Fruit fly (Drosophila melanogaster) whole organism, embryonic: ENCODE data around the gene drongo.
A peak's percentile ranks its signal among the peaks of the same experiment; 100 is the strongest.

Experiments used
- B-H1 ChIP-seq: fragments of 200-800 bp; sonication (Bioruptor generic); IDR thresholded peaks from 3 replicates; pipeline ENCODE4 v1.3.6; 2022; ENCODE audit warnings: missing biosample characterization, missing genetic modification characterization
- BEAF-32 ChIP-seq: fragments of 200-800 bp; sonication (Bioruptor generic); optimal IDR thresholded peaks from 3 replicates; lab custom pipeline; 2017; ENCODE audit warnings: missing biosample characterization, missing genetic modification characterization, mild to moderate bottlenecking, moderate library complexity, missing genetic modification reagents
- BtbVII ChIP-seq: fragments of 200-800 bp; sonication (Bioruptor generic); optimal IDR thresholded peaks from 3 replicates; lab custom pipeline; 2017; ENCODE audit warnings: missing biosample characterization, mild to moderate bottlenecking, missing genetic modification characterization
- CG10267 ChIP-seq: fragments of 200-800 bp; sonication (Bioruptor generic); optimal IDR thresholded peaks from 2 replicates; lab custom pipeline; 2018; ENCODE audit warnings: missing biosample characterization, mild to moderate bottlenecking, missing genetic modification characterization, moderate library complexity
- CG10654 ChIP-seq: fragments of 200-800 bp; sonication (Bioruptor generic); optimal IDR thresholded peaks from 2 replicates; lab custom pipeline; 2016; ENCODE audit warnings: missing biosample characterization, missing genetic modification characterization
- CG12942 ChIP-seq: fragments of 200-800 bp; sonication (Bioruptor generic); optimal IDR thresholded peaks from 3 replicates; lab custom pipeline; 2016; ENCODE audit warnings: missing biosample characterization, missing genetic modification characterization
- CG15269 ChIP-seq: fragments of 200-800 bp; sonication (Bioruptor generic); optimal IDR thresholded peaks from 2 replicates; lab custom pipeline; 2018; ENCODE audit warnings: missing biosample characterization, mild to moderate bottlenecking, missing genetic modification characterization, moderate library complexity
- CG15514 ChIP-seq: fragments of 200-800 bp; sonication (Bioruptor generic); optimal IDR thresholded peaks from 3 replicates; lab custom pipeline; 2017; ENCODE audit warnings: missing biosample characterization, missing genetic modification characterization, mild to moderate bottlenecking, moderate library complexity, missing genetic modification reagents
- CG1603 ChIP-seq: fragments of 200-800 bp; sonication (Bioruptor generic); optimal IDR thresholded peaks from 2 replicates; lab custom pipeline; 2019; ENCODE audit warnings: missing biosample characterization, mild to moderate bottlenecking, missing genetic modification characterization, moderate library complexity
- CG2116 ChIP-seq: fragments of 200-800 bp; sonication (Bioruptor generic); optimal IDR thresholded peaks from 3 replicates; lab custom pipeline; 2018; ENCODE audit warnings: missing biosample characterization, mild to moderate bottlenecking, missing genetic modification characterization
- CG30431 ChIP-seq: fragments of 200-800 bp; sonication (Bioruptor generic); optimal IDR thresholded peaks from 2 replicates; lab custom pipeline; 2017; ENCODE audit warnings: missing biosample characterization, missing genetic modification characterization
- CG3281 ChIP-seq: fragments of 200-800 bp; sonication (Bioruptor generic); optimal IDR thresholded peaks from 3 replicates; lab custom pipeline; 2017; ENCODE audit warnings: missing biosample characterization, mild to moderate bottlenecking, missing genetic modification characterization
- CG33557 ChIP-seq: fragments of 200-800 bp; sonication (Bioruptor generic); optimal IDR thresholded peaks from 2 replicates; lab custom pipeline; 2019; ENCODE audit warnings: missing biosample characterization, mild to moderate bottlenecking, missing genetic modification characterization, moderate library complexity
- CG34224 ChIP-seq: fragments of 200-800 bp; sonication (Bioruptor generic); IDR thresholded peaks from 3 replicates; pipeline ENCODE4 v1.3.6; 2022; ENCODE audit warnings: missing biosample characterization, missing genetic modification characterization; ENCODE audit not compliant: partially characterized antibody
- CG7963 ChIP-seq: fragments of 200-800 bp; sonication (Bioruptor generic); IDR thresholded peaks from 3 replicates; pipeline ENCODE4 v1.3.6; 2022; ENCODE audit warnings: missing biosample characterization, missing genetic modification characterization; ENCODE audit not compliant: partially characterized antibody
- CG8765 ChIP-seq: fragments of 200-800 bp; sonication (Bioruptor generic); IDR thresholded peaks from 2 replicates; pipeline ENCODE4 v1.3.6; 2022; ENCODE audit warnings: missing biosample characterization, missing genetic modification characterization
- CG9797 ChIP-seq: fragments of 200-800 bp; sonication (Bioruptor generic); optimal IDR thresholded peaks from 3 replicates; lab custom pipeline; 2018; ENCODE audit warnings: missing biosample characterization, mild to moderate bottlenecking, missing genetic modification characterization
- CG9932 ChIP-seq: fragments of 200-800 bp; sonication (Bioruptor generic); IDR thresholded peaks from 2 replicates; pipeline ENCODE4 v1.3.6; 2022; ENCODE audit warnings: missing biosample characterization, missing genetic modification characterization
- Camta ChIP-seq: fragments of 200-800 bp; sonication (Bioruptor generic); optimal IDR thresholded peaks from 2 replicates; lab custom pipeline; 2016; ENCODE audit warnings: missing biosample characterization, missing genetic modification characterization
- E2f1 ChIP-seq: fragments of 200-800 bp; sonication (Bioruptor generic); IDR thresholded peaks from 2 replicates; pipeline ENCODE4 v1.3.6; 2022; ENCODE audit warnings: missing biosample characterization, missing genetic modification characterization
- Eip74EF ChIP-seq, 2 experiments: fragments of 200-800 bp in 1 of 2; fragments of >200 bp in 1 of 2; sonication (Bioruptor generic) in 1 of 2; optimal IDR thresholded peaks; 2 replicates each; lab custom pipeline; 2017 to 2019; ENCODE audit warnings: missing biosample characterization in 2 of 2, missing genetic modification characterization in 2 of 2, mild to moderate bottlenecking in 1 of 2, moderate library complexity in 1 of 2
- HLH54F ChIP-seq: fragments of 200-800 bp; sonication (Bioruptor generic); optimal IDR thresholded peaks from 3 replicates; lab custom pipeline; 2016; ENCODE audit warnings: missing biosample characterization, missing genetic modification characterization
- HLHmδ ChIP-seq: fragments of 200-800 bp; sonication (Bioruptor generic); optimal IDR thresholded peaks from 2 replicates; lab custom pipeline; 2018; ENCODE audit warnings: missing biosample characterization, mild to moderate bottlenecking, missing genetic modification characterization, moderate library complexity
- Opbp ChIP-seq: fragments of 200-800 bp; sonication (Bioruptor generic); IDR thresholded peaks from 3 replicates; pipeline ENCODE4 v1.3.6; 2022; ENCODE audit warnings: missing biosample characterization, missing genetic modification characterization; ENCODE audit not compliant: partially characterized antibody
- br ChIP-seq: fragments of >200 bp; optimal IDR thresholded peaks from 2 replicates; lab custom pipeline; 2017
- cas ChIP-seq: fragments of 200-800 bp; sonication (Bioruptor generic); IDR thresholded peaks from 2 replicates; pipeline ENCODE4 v1.3.6; 2022; ENCODE audit warnings: missing biosample characterization, missing genetic modification characterization
- chif ChIP-seq, 2 experiments: fragments of 200-800 bp; sonication (Bioruptor generic); optimal IDR thresholded peaks; 3 replicates each; lab custom pipeline; 2016; ENCODE audit warnings: missing biosample characterization in 2 of 2, missing genetic modification characterization in 2 of 2
- corto ChIP-seq: fragments of 200-800 bp; sonication (Bioruptor generic); optimal IDR thresholded peaks from 2 replicates; lab custom pipeline; 2016; ENCODE audit warnings: missing biosample characterization, mild to moderate bottlenecking, missing genetic modification characterization, moderate library complexity
- dpn ChIP-seq, 2 experiments: fragments of 200-800 bp; sonication (Bioruptor generic); optimal IDR thresholded peaks; 3 replicates each; lab custom pipeline; 2016; ENCODE audit warnings: missing biosample characterization in 2 of 2, missing genetic modification characterization in 2 of 2
- emc ChIP-seq: fragments of 200-800 bp; sonication (Bioruptor generic); optimal IDR thresholded peaks from 2 replicates; lab custom pipeline; 2016; ENCODE audit warnings: missing biosample characterization, missing genetic modification characterization
- insv ChIP-seq, 2 experiments: fragments of 200-800 bp; sonication (Bioruptor generic); optimal IDR thresholded peaks; 3 replicates each; lab custom pipeline; 2016 to 2018; ENCODE audit warnings: missing biosample characterization in 2 of 2, missing genetic modification characterization in 2 of 2
- jigr1 ChIP-seq: fragments of 200-800 bp; sonication (Bioruptor generic); IDR thresholded peaks from 3 replicates; pipeline ENCODE4 v1.3.6; 2022; ENCODE audit warnings: missing biosample characterization, missing genetic modification characterization
- jumu ChIP-seq: fragments of 200-800 bp; sonication (Bioruptor generic); optimal IDR thresholded peaks from 3 replicates; lab custom pipeline; 2016; ENCODE audit warnings: missing biosample characterization, missing genetic modification characterization
- kah ChIP-seq: fragments of 200-800 bp; sonication (Bioruptor generic); optimal IDR thresholded peaks from 2 replicates; lab custom pipeline; 2018; ENCODE audit warnings: missing biosample characterization, mild to moderate bottlenecking, missing genetic modification characterization
- lbe ChIP-seq: fragments of 200-800 bp; sonication (Bioruptor generic); optimal IDR thresholded peaks from 2 replicates; lab custom pipeline; 2016; ENCODE audit warnings: missing biosample characterization, mild to moderate bottlenecking, missing genetic modification characterization
- lilli ChIP-seq: fragments of 200-800 bp; sonication (Bioruptor generic); optimal IDR thresholded peaks from 3 replicates; lab custom pipeline; 2016; ENCODE audit warnings: missing biosample characterization, missing genetic modification characterization
- lola ChIP-seq, 3 experiments: fragments of >200 bp in 2 of 3; fragments of 200-800 bp in 1 of 3; sonication (Bioruptor generic) in 1 of 3; optimal IDR thresholded peaks; 2 replicates each; lab custom pipeline; 2017 to 2019; ENCODE audit warnings: missing biosample characterization in 3 of 3, missing genetic modification characterization in 3 of 3, mild to moderate bottlenecking in 1 of 3, moderate library complexity in 1 of 3
- mirr ChIP-seq: fragments of 200-800 bp; sonication (Bioruptor generic); optimal IDR thresholded peaks from 3 replicates; lab custom pipeline; 2018; ENCODE audit warnings: missing biosample characterization, mild to moderate bottlenecking, missing genetic modification characterization
- nerfin-2 ChIP-seq: fragments of 200-800 bp; sonication (Bioruptor generic); IDR thresholded peaks from 2 replicates; pipeline ENCODE4 v1.3.6; 2022; ENCODE audit warnings: missing biosample characterization, missing genetic modification characterization; ENCODE audit not compliant: partially characterized antibody
- nmo ChIP-seq: fragments of 200-800 bp; sonication (Bioruptor generic); optimal IDR thresholded peaks from 2 replicates; lab custom pipeline; 2018; ENCODE audit warnings: missing biosample characterization, mild to moderate bottlenecking, missing genetic modification characterization, moderate library complexity
- p53 ChIP-seq: fragments of 200-800 bp; sonication (Bioruptor generic); optimal IDR thresholded peaks from 2 replicates; lab custom pipeline; 2016; ENCODE audit warnings: missing biosample characterization, missing genetic modification characterization
- pan ChIP-seq, 4 experiments: fragments of >200 bp in 3 of 4; fragments of 200-800 bp in 1 of 4; sonication (Bioruptor generic) in 1 of 4; optimal IDR thresholded peaks in 3 of 4; IDR thresholded peaks in 1 of 4; 2 replicates each; pipeline versions ENCODE4 v1.3.6 to Lab custom; 2017 to 2022; ENCODE audit warnings: missing biosample characterization in 2 of 4, missing genetic modification characterization in 2 of 4, mixed read lengths in 1 of 4
- prd ChIP-seq, 3 experiments: fragments of >200 bp in 2 of 3; fragments of 200-800 bp in 1 of 3; sonication (Bioruptor generic) in 1 of 3; optimal IDR thresholded peaks in 2 of 3; IDR thresholded peaks in 1 of 3; 2 replicates in 2 of 3; 3 replicates in 1 of 3; pipeline versions ENCODE4 v1.3.6 to Lab custom; 2017 to 2022; ENCODE audit warnings: missing biosample characterization in 1 of 3, missing genetic modification characterization in 1 of 3
- ranshi ChIP-seq: fragments of 200-800 bp; sonication (Bioruptor generic); IDR thresholded peaks from 2 replicates; pipeline ENCODE4 v1.3.6; 2022; ENCODE audit warnings: missing biosample characterization, missing genetic modification characterization
- row ChIP-seq: fragments of 200-800 bp; sonication (Bioruptor generic); IDR thresholded peaks from 3 replicates; pipeline ENCODE4 v1.3.6; 2022; ENCODE audit warnings: missing biosample characterization, missing genetic modification characterization
- toy ChIP-seq: fragments of 200-800 bp; sonication (Bioruptor generic); IDR thresholded peaks from 2 replicates; pipeline ENCODE4 v1.3.6; 2022; ENCODE audit warnings: missing biosample characterization, missing genetic modification characterization
- trh ChIP-seq: fragments of 200-800 bp; sonication (Bioruptor generic); optimal IDR thresholded peaks from 2 replicates; lab custom pipeline; 2016; ENCODE audit warnings: missing biosample characterization, missing genetic modification characterization
- vfl ChIP-seq: fragments of 200-800 bp; sonication (Bioruptor generic); optimal IDR thresholded peaks from 2 replicates; lab custom pipeline; 2016; ENCODE audit warnings: missing biosample characterization, missing genetic modification characterization

drongo gene

dm6 chr2L:825768-826263 lies 25.1 kb downstream of the drongo start, which contains the start of the genes CG3862 and dock (continued):
- TF ChIP-seq BEAF-32 (GFP tag; lab: Kevin White, UChicago) (peak; percentile 95), jigr1 (no peak), nmo (GFP tag; lab: Kevin White, UChicago) (peak; percentile 62), corto (GFP tag; lab: Kevin White, UChicago) (no peak), p53 (GFP tag; lab: Kevin White, UChicago) (peak; percentile 69), Opbp (GFP tag; lab: Robert Waterston, UW) (peak; percentile 97), cas (GFP tag; lab: Robert Waterston, UW) (peak; percentile 62; the same call in 1 of the 2 replicates), CG8765 (GFP tag; lab: Robert Waterston, UW) (0 out of 2 replicates have a peak, but pooled peaks have one; percentile 41), CG10654 (GFP tag; lab: Kevin White, UChicago) (no peak), lola (GFP tag; optimal IDR thresholded peaks at IDR 0.05; lab: Kevin White, UChicago) (peak in 1 of 3 experiments; percentile 1), CG30431 (no peak), trh (GFP tag; lab: Kevin White, UChicago) (no peak), jumu (GFP tag; lab: Kevin White, UChicago) (peak; percentile 64), Camta (GFP tag; lab: Kevin White, UChicago) (no peak), br (lab: Kevin White, UChicago) (no peak), lbe (no peak), ranshi (GFP tag; lab: Robert Waterston, UW) (peak; percentile 49; the same call in 1 of the 2 replicates), CG7963 (GFP tag; lab: Robert Waterston, UW) (peak; percentile 97), CG10267 (tag; lab: Kevin White, UChicago) (peak; percentile 91), prd (optimal IDR thresholded peaks at IDR 0.05; lab: Kevin White, UChicago) (no peak), prd (GFP tag; IDR thresholded peaks at IDR 0.05; lab: Robert Waterston, UW) (peak; percentile 54), toy (GFP tag; lab: Robert Waterston, UW) (no peak), HLHmδ (GFP tag; lab: Kevin White, UChicago) (peak; percentile 54), nerfin-2 (GFP tag; lab: Robert Waterston, UW) (peak; percentile 97), CG3281 (GFP tag; lab: Kevin White, UChicago) (peak; percentile 54), dpn (GFP tag; optimal IDR thresholded peaks at IDR 0.05; lab: Kevin White, UChicago) (peak; percentile 54 to 71), E2f1 (GFP tag; lab: Robert Waterston, UW) (no peak), Eip74EF (GFP tag; optimal IDR thresholded peaks at IDR 0.05; lab: Kevin White, UChicago) (peak in 1 of 2 experiments; percentile 66), kah (GFP tag; lab: Kevin White, UChicago) (peak; percentile 20), vfl (GFP tag; lab: Kevin White, UChicago) (peak; percentile 52), CG33557 (peak; percentile 34), BtbVII (GFP tag; lab: Kevin White, UChicago) (peak; percentile 67), CG15269 (tag; lab: Kevin White, UChicago) (peak; percentile 39), mirr (GFP tag; lab: Kevin White, UChicago) (peak; percentile 43), pan (optimal IDR thresholded peaks at IDR 0.05; lab: Kevin White, UChicago) (no peak), pan (GFP tag; optimal IDR thresholded peaks at IDR 0.05 in 1 of 2, IDR thresholded peaks at IDR 0.05 in 1 of 2) (peak in 1 of 2 experiments; percentile 50), CG9797 (GFP tag; lab: Kevin White, UChicago) (peak; percentile 58), CG12942 (GFP tag; lab: Kevin White, UChicago) (no peak), insv (GFP tag; optimal IDR thresholded peaks at IDR 0.05; lab: Kevin White, UChicago) (peak in 1 of 2 experiments; percentile 23), chif (GFP tag; optimal IDR thresholded peaks at IDR 0.05; lab: Kevin White, UChicago) (peak; percentile 7 to 28), B-H1 (no peak), CG9932 (peak; percentile 86), row (GFP tag; lab: Robert Waterston, UW) (peak; percentile 45; the same call in 2 of the 3 replicates), CG34224 (GFP tag; lab: Robert Waterston, UW) (peak; percentile 96), emc (GFP tag; lab: Kevin White, UChicago) (peak; percentile 33), CG1603 (tag; lab: Kevin White, UChicago) (peak; percentile 78), HLH54F (GFP tag; lab: Kevin White, UChicago) (peak; percentile 56), CG15514 (GFP tag; lab: Kevin White, UChicago) (peak; percentile 72), lilli (GFP tag; lab: Kevin White, UChicago) (peak; percentile 65), CG2116 (GFP tag; lab: Kevin White, UChicago) (peak; percentile 88)
